Fruit fly (Drosophila melanogaster) whole organism, embryonic: ENCODE results near the gene Lsd-1.

Source experiments
- Atf-2 ChIP-seq: fragments of 200-800 bp; sonication (Bioruptor generic); optimal IDR thresholded peaks from 2 replicates; lab custom pipeline; 2016; ENCODE audit warnings: missing biosample characterization, missing genetic modification characterization
- Bgb ChIP-seq: fragments of 200-800 bp; sonication (Bioruptor generic); IDR thresholded peaks from 2 replicates; pipeline ENCODE4 v1.3.6; 2022; ENCODE audit warnings: missing biosample characterization, missing genetic modification characterization; ENCODE audit not compliant: partially characterized antibody
- CG12104 ChIP-seq: fragments of 200-800 bp; sonication (Bioruptor generic); optimal IDR thresholded peaks from 3 replicates; lab custom pipeline; 2016; ENCODE audit warnings: missing biosample characterization, missing genetic modification characterization
- CG12219 ChIP-seq: fragments of 200-800 bp; sonication (Bioruptor generic); optimal IDR thresholded peaks from 3 replicates; lab custom pipeline; 2018; ENCODE audit warnings: missing biosample characterization, mild to moderate bottlenecking, missing genetic modification characterization
- CG15601 ChIP-seq: fragments of 200-800 bp; sonication (Bioruptor generic); optimal IDR thresholded peaks from 3 replicates; lab custom pipeline; 2019; ENCODE audit warnings: missing biosample characterization, mild to moderate bottlenecking, missing genetic modification characterization, moderate library complexity
- CG17361 ChIP-seq: fragments of 200-800 bp; sonication (Bioruptor generic); IDR thresholded peaks from 3 replicates; pipeline ENCODE4 v1.3.6; 2022; ENCODE audit warnings: missing biosample characterization, missing genetic modification characterization
- CG17612 ChIP-seq: fragments of 200-800 bp; sonication (Bioruptor generic); IDR thresholded peaks from 2 replicates; pipeline ENCODE4 v1.3.6; 2022; ENCODE audit warnings: missing biosample characterization, missing genetic modification characterization
- CG17802 ChIP-seq: fragments of 200-800 bp; sonication (Bioruptor generic); optimal IDR thresholded peaks from 2 replicates; lab custom pipeline; 2018; ENCODE audit warnings: missing biosample characterization, mild to moderate bottlenecking, missing genetic modification characterization, moderate library complexity
- CG17829 ChIP-seq: fragments of 200-800 bp; optimal IDR thresholded peaks from 2 replicates; lab custom pipeline; 2019; ENCODE audit warnings: missing biosample characterization, mild to moderate bottlenecking, missing genetic modification characterization, moderate library complexity
- CG1792 ChIP-seq: fragments of 200-800 bp; sonication (Bioruptor generic); optimal IDR thresholded peaks from 2 replicates; lab custom pipeline; 2016; ENCODE audit warnings: missing biosample characterization, missing genetic modification characterization
- CG1832 ChIP-seq: fragments of 200-800 bp; sonication (Bioruptor generic); optimal IDR thresholded peaks from 2 replicates; lab custom pipeline; 2017; ENCODE audit warnings: missing biosample characterization, mild to moderate bottlenecking, missing genetic modification characterization, inconsistent platforms
- CG2678 ChIP-seq: fragments of 200-800 bp; sonication (Bioruptor generic); optimal IDR thresholded peaks from 3 replicates; lab custom pipeline; 2019; ENCODE audit warnings: missing biosample characterization, mild to moderate bottlenecking, missing genetic modification characterization, moderate library complexity
- CG34422 ChIP-seq: fragments of 200-800 bp; sonication (Bioruptor generic); IDR thresholded peaks from 3 replicates; pipeline ENCODE4 v1.3.6; 2022; ENCODE audit warnings: missing biosample characterization, missing genetic modification characterization
- CG3726 ChIP-seq: fragments of 200-800 bp; sonication (Bioruptor generic); IDR thresholded peaks from 3 replicates; pipeline ENCODE4, ENCODE4 v1.3.6; 2022; ENCODE audit warnings: missing biosample characterization, missing genetic modification characterization
- CG4707 ChIP-seq: fragments of 200-800 bp; sonication (Bioruptor generic); optimal IDR thresholded peaks from 2 replicates; lab custom pipeline; 2018; ENCODE audit warnings: missing biosample characterization, mild to moderate bottlenecking, missing genetic modification characterization, moderate library complexity
- CG5953 ChIP-seq: fragments of 200-800 bp; sonication (Bioruptor generic); IDR thresholded peaks from 2 replicates; pipeline ENCODE4 v1.3.6; 2022; ENCODE audit warnings: missing biosample characterization, missing genetic modification characterization
- CG6254 ChIP-seq: fragments of 200-800 bp; sonication (Bioruptor generic); optimal IDR thresholded peaks from 3 replicates; lab custom pipeline; 2017; ENCODE audit warnings: mild to moderate bottlenecking, missing biosample characterization, missing genetic modification reagents, missing genetic modification characterization
- CG6765 ChIP-seq: fragments of 200-800 bp; sonication (Bioruptor generic); optimal IDR thresholded peaks from 3 replicates; lab custom pipeline; 2017; ENCODE audit warnings: missing biosample characterization, mild to moderate bottlenecking, missing genetic modification characterization
- CG6854 ChIP-seq: fragments of 200-800 bp; sonication (Bioruptor generic); optimal IDR thresholded peaks from 3 replicates; lab custom pipeline; 2017; ENCODE audit warnings: missing biosample characterization, mild to moderate bottlenecking, missing genetic modification characterization
- CG7271 ChIP-seq: fragments of 200-800 bp; sonication (Bioruptor generic); optimal IDR thresholded peaks from 2 replicates; lab custom pipeline; 2018; ENCODE audit warnings: missing biosample characterization, mild to moderate bottlenecking, missing genetic modification characterization, moderate library complexity
- CG7786 ChIP-seq: fragments of 200-800 bp; sonication (Bioruptor generic); optimal IDR thresholded peaks from 2 replicates; lab custom pipeline; 2016; ENCODE audit warnings: missing biosample characterization, missing genetic modification characterization
- CG9437 ChIP-seq: fragments of 200-800 bp; sonication (Bioruptor generic); optimal IDR thresholded peaks from 2 replicates; lab custom pipeline; 2018; ENCODE audit warnings: missing biosample characterization, mild to moderate bottlenecking, missing genetic modification characterization
- Dip3 ChIP-seq: fragments of 200-800 bp; sonication (Bioruptor generic); optimal IDR thresholded peaks from 3 replicates; lab custom pipeline; 2016; ENCODE audit warnings: missing biosample characterization, missing genetic modification characterization
- Drgx ChIP-seq: fragments of 200-800 bp; sonication (Bioruptor generic); IDR thresholded peaks from 2 replicates; pipeline ENCODE4 v1.3.6; 2022; ENCODE audit warnings: missing biosample characterization, missing genetic modification characterization
- Elba2 ChIP-seq: fragments of 200-800 bp; sonication (Bioruptor generic); optimal IDR thresholded peaks from 3 replicates; lab custom pipeline; 2016; ENCODE audit warnings: missing biosample characterization, missing genetic modification characterization
- HmgD ChIP-seq: fragments of 200-800 bp; sonication (Bioruptor generic); optimal IDR thresholded peaks from 3 replicates; lab custom pipeline; 2016; ENCODE audit warnings: missing biosample characterization, missing genetic modification characterization
- Hr3 ChIP-seq: fragments of 200-800 bp; sonication (Bioruptor generic); optimal IDR thresholded peaks from 3 replicates; lab custom pipeline; 2016; ENCODE audit warnings: missing biosample characterization, missing genetic modification characterization
- Lim3 ChIP-seq: fragments of 200-800 bp; sonication (Bioruptor generic); IDR thresholded peaks from 2 replicates; pipeline ENCODE4 v1.3.6; 2022; ENCODE audit warnings: missing biosample characterization, missing genetic modification characterization
- Optix ChIP-seq: fragments of 200-800 bp; sonication (Bioruptor generic); IDR thresholded peaks from 3 replicates; pipeline ENCODE4 v1.3.6; 2022; ENCODE audit warnings: missing biosample characterization, missing genetic modification characterization
- Sin3A ChIP-seq: fragments of >200 bp; optimal IDR thresholded peaks from 2 replicates; lab custom pipeline; 2018
- br ChIP-seq: fragments of >200 bp; optimal IDR thresholded peaks from 2 replicates; lab custom pipeline; 2017
- chinmo ChIP-seq: fragments of 200-800 bp; sonication (Bioruptor generic); IDR thresholded peaks from 4 replicates; pipeline ENCODE4 v1.3.6; 2022; ENCODE audit warnings: missing biosample characterization, missing genetic modification characterization; ENCODE audit not compliant: partially characterized antibody
- exex ChIP-seq: fragments of 200-800 bp; sonication (Bioruptor generic); optimal IDR thresholded peaks from 4 replicates; lab custom pipeline; 2018; ENCODE audit warnings: missing biosample characterization, mild to moderate bottlenecking, missing genetic modification characterization, moderate library complexity
- fd96Cb ChIP-seq: fragments of 200-800 bp; sonication (Bioruptor generic); optimal IDR thresholded peaks from 2 replicates; lab custom pipeline; 2018; ENCODE audit warnings: missing biosample characterization, mild to moderate bottlenecking, missing genetic modification characterization, moderate library complexity
- grau ChIP-seq: fragments of 200-800 bp; optimal IDR thresholded peaks from 3 replicates; lab custom pipeline; 2019; ENCODE audit warnings: missing biosample characterization, mild to moderate bottlenecking, missing genetic modification characterization, moderate library complexity
- h ChIP-seq: fragments of >200 bp; optimal IDR thresholded peaks from 2 replicates; lab custom pipeline; 2017
- hb ChIP-seq: fragments of 200-800 bp; sonication (Bioruptor generic); IDR thresholded peaks from 3 replicates; pipeline ENCODE4 v1.3.6; 2022; ENCODE audit warnings: missing biosample characterization, missing genetic modification characterization; ENCODE audit not compliant: partially characterized antibody
- her ChIP-seq: fragments of 200-800 bp; sonication (Bioruptor generic); optimal IDR thresholded peaks from 2 replicates; lab custom pipeline; 2016; ENCODE audit warnings: missing biosample characterization, missing genetic modification characterization
- hkb ChIP-seq, 2 experiments: fragments of 200-800 bp in 1 of 2; fragments of >200 bp in 1 of 2; sonication (Bioruptor generic) in 1 of 2; IDR thresholded peaks in 1 of 2; optimal IDR thresholded peaks in 1 of 2; 2 replicates each; pipeline versions ENCODE4 v1.3.6 to Lab custom; 2017 to 2022; ENCODE audit warnings: missing biosample characterization in 1 of 2, missing genetic modification characterization in 1 of 2
- kni ChIP-seq: fragments of 200-800 bp; sonication (Bioruptor generic); optimal IDR thresholded peaks from 3 replicates; lab custom pipeline; 2017; ENCODE audit warnings: mild to moderate bottlenecking, missing biosample characterization, missing genetic modification reagents, missing genetic modification characterization
- lab ChIP-seq: fragments of 200-800 bp; sonication (Bioruptor generic); optimal IDR thresholded peaks from 3 replicates; lab custom pipeline; 2017; ENCODE audit warnings: missing biosample characterization, missing genetic modification characterization, mild to moderate bottlenecking, moderate library complexity, missing genetic modification reagents
- lov ChIP-seq, 2 experiments: fragments of 200-800 bp in 1 of 2; fragments of >200 bp in 1 of 2; sonication (Bioruptor generic) in 1 of 2; IDR thresholded peaks in 1 of 2; optimal IDR thresholded peaks in 1 of 2; 2 replicates in 1 of 2; 3 replicates in 1 of 2; pipeline versions ENCODE4 v1.3.6 to Lab custom; 2017 to 2022; ENCODE audit warnings: missing biosample characterization in 1 of 2, missing genetic modification characterization in 1 of 2
- maf-S ChIP-seq: fragments of 200-800 bp; sonication (Bioruptor generic); optimal IDR thresholded peaks from 2 replicates; lab custom pipeline; 2016; ENCODE audit warnings: missing biosample characterization, missing genetic modification characterization
- nmo ChIP-seq: fragments of 200-800 bp; sonication (Bioruptor generic); optimal IDR thresholded peaks from 2 replicates; lab custom pipeline; 2018; ENCODE audit warnings: missing biosample characterization, mild to moderate bottlenecking, missing genetic modification characterization, moderate library complexity
- pb ChIP-seq: fragments of 200-800 bp; sonication (Bioruptor generic); optimal IDR thresholded peaks from 3 replicates; lab custom pipeline; 2016; ENCODE audit warnings: missing biosample characterization, missing genetic modification characterization
- pita ChIP-seq: fragments of 200-800 bp; sonication (Bioruptor generic); optimal IDR thresholded peaks from 2 replicates; lab custom pipeline; 2017; ENCODE audit warnings: missing biosample characterization, mild to moderate bottlenecking, missing genetic modification characterization
- pnt ChIP-seq: fragments of 200-800 bp; sonication (Bioruptor generic); optimal IDR thresholded peaks from 3 replicates; lab custom pipeline; 2016; ENCODE audit warnings: missing biosample characterization, missing genetic modification characterization
- salm ChIP-seq: fragments of 200-800 bp; sonication (Bioruptor generic); optimal IDR thresholded peaks from 2 replicates; lab custom pipeline; 2018; ENCODE audit warnings: missing biosample characterization, mild to moderate bottlenecking, missing genetic modification characterization
- sens ChIP-seq: fragments of 200-800 bp; sonication (Bioruptor generic); peaks from one replicate; lab custom pipeline; 2016; ENCODE audit warnings: missing biosample characterization, missing genetic modification characterization
- sr ChIP-seq: fragments of 200-800 bp; sonication (Bioruptor generic); IDR thresholded peaks from 3 replicates; pipeline ENCODE4 v1.3.6; 2022; ENCODE audit warnings: missing biosample characterization, missing genetic modification characterization
- wek ChIP-seq: fragments of 200-800 bp; sonication (Bioruptor generic); optimal IDR thresholded peaks from 3 replicates; lab custom pipeline; 2018; ENCODE audit warnings: missing biosample characterization, mild to moderate bottlenecking, missing genetic modification characterization, moderate library complexity

Gene Lsd-1

DNA sequence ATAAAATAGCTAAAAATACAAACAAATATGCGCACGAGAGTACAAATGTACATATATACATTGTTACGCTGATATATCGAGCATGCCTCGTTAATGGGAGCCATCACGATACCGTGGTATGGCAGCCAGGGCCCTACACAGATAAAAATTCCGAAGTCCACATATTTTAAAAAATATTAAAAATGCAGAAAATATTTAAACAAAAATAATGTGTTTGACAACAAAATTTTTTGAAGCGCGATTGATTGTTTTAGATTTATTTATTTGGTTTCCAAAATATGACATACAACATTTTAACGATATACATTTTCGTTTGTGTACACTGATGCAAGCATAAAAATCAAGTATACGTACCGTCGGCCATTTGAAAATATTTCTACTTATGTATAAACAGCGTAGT lies 36.9 kb upstream of the Lsd-1 start (continued):
- peak; percentile 75 for TF ChIP-seq CG17361 (GFP tag; lab: Robert Waterston, UW)
- no peak for TF ChIP-seq HmgD (GFP tag; lab: Kevin White, UChicago)
- TF ChIP-seq CG4707 (GFP tag; lab: Kevin White, UChicago): no peak
- TF ChIP-seq CG6765 (GFP tag; lab: Kevin White, UChicago): peak; percentile 79
- peak; percentile 76 for TF ChIP-seq CG7786 (GFP tag; lab: Kevin White, UChicago)
- TF ChIP-seq Dip3 (GFP tag; lab: Kevin White, UChicago): peak; percentile 85
- TF ChIP-seq her: peak; percentile 56
- peak; percentile 57 for TF ChIP-seq CG12219
- peak; percentile 29 for TF ChIP-seq Atf-2
- TF ChIP-seq CG7271 (tag; lab: Kevin White, UChicago): no peak
- TF ChIP-seq h (lab: Kevin White, UChicago): no peak
- TF ChIP-seq Elba2: no peak
- TF ChIP-seq CG9437: peak; percentile 23
- TF ChIP-seq grau (tag; lab: Kevin White, UChicago): peak; percentile 87
- no peak for TF ChIP-seq CG6254 (GFP tag; lab: Kevin White, UChicago)
- TF ChIP-seq CG1832: no peak
- no peak for TF ChIP-seq hb (GFP tag; lab: Robert Waterston, UW)
- peak; percentile 51 for TF ChIP-seq CG12104 (GFP tag; lab: Kevin White, UChicago)
- peak; percentile 75 for TF ChIP-seq CG17829 (tag; lab: Kevin White, UChicago)
- peak; percentile 95 for TF ChIP-seq lab
- no peak for TF ChIP-seq kni (GFP tag; lab: Kevin White, UChicago)
- peak; percentile 19; the same call in 1 of the 3 replicates for TF ChIP-seq sr
- peak; percentile 49 for TF ChIP-seq pnt
- TF ChIP-seq CG34422 (GFP tag; lab: Robert Waterston, UW): no peak; the same call in 2 of the 3 replicates
- 0 out of 4 replicates have a peak, but pooled peaks have one; percentile 36 for TF ChIP-seq chinmo
- no peak for TF ChIP-seq hkb (optimal IDR thresholded peaks at IDR 0.05; lab: Kevin White, UChicago)
- TF ChIP-seq hkb (GFP tag; IDR thresholded peaks at IDR 0.05; lab: Robert Waterston, UW): peak; percentile 89
- TF ChIP-seq lov (optimal IDR thresholded peaks at IDR 0.05; lab: Kevin White, UChicago): no peak
- TF ChIP-seq lov (GFP tag; IDR thresholded peaks at IDR 0.05; lab: Robert Waterston, UW): no peak
- no peak for TF ChIP-seq br (lab: Kevin White, UChicago)
- peak; percentile 39 for TF ChIP-seq salm (tag; lab: Kevin White, UChicago)
- peak; percentile 90 for TF ChIP-seq CG2678
- TF ChIP-seq sens (GFP tag; lab: Kevin White, UChicago): peak; percentile 87
- TF ChIP-seq Hr3 (GFP tag; lab: Kevin White, UChicago): peak; percentile 66
- TF ChIP-seq Sin3A (lab: Kevin White, UChicago): no peak
- TF ChIP-seq pb (GFP tag; lab: Kevin White, UChicago): no peak
- no peak for TF ChIP-seq pita
- TF ChIP-seq CG15601: no peak
- TF ChIP-seq CG1792 (GFP tag; lab: Kevin White, UChicago): peak; percentile 41
- peak; percentile 78 for TF ChIP-seq CG6854 (GFP tag; lab: Kevin White, UChicago)
- TF ChIP-seq wek (GFP tag; lab: Kevin White, UChicago): no peak
- no peak for TF ChIP-seq Bgb
- TF ChIP-seq nmo (GFP tag; lab: Kevin White, UChicago): peak; percentile 71
- TF ChIP-seq CG5953 (GFP tag; lab: Robert Waterston, UW): no peak; the same call in 1 of the 2 replicates
- no peak for TF ChIP-seq CG3726 (GFP tag; lab: Robert Waterston, UW)
- TF ChIP-seq maf-S: peak; percentile 73
- TF ChIP-seq exex (tag; lab: Kevin White, UChicago): peak; percentile 54
- peak; percentile 5 for TF ChIP-seq CG17802 (tag; lab: Kevin White, UChicago)
- TF ChIP-seq CG17612 (GFP tag; lab: Robert Waterston, UW): peak; percentile 80
- TF ChIP-seq Drgx: peak; percentile 88
- peak; percentile 49 for TF ChIP-seq fd96Cb (tag; lab: Kevin White, UChicago)
- no peak for TF ChIP-seq Lim3
- no peak for TF ChIP-seq Optix (GFP tag; lab: Robert Waterston, UW)
